Fruit fly (Drosophila melanogaster) whole organism, embryonic: ENCODE data around the gene eIF4A.

ENCODE experiments used
- Atf6 ChIP-seq: fragments of 200-800 bp; sonication (Bioruptor generic); IDR thresholded peaks from 2 replicates; pipeline ENCODE4 v1.3.6; 2022; ENCODE audit warnings: missing biosample characterization, missing genetic modification characterization
- Awh ChIP-seq: fragments of 200-800 bp; sonication (Bioruptor generic); IDR thresholded peaks from 2 replicates; pipeline ENCODE4, ENCODE4 v1.3.6; 2022; ENCODE audit warnings: missing biosample characterization, missing genetic modification characterization
- B-H2 ChIP-seq: fragments of 200-800 bp; sonication (Bioruptor generic); optimal IDR thresholded peaks from 2 replicates; lab custom pipeline; 2018; ENCODE audit warnings: missing biosample characterization, mild to moderate bottlenecking, missing genetic modification characterization
- CG13287 ChIP-seq: fragments of 200-800 bp; sonication (Bioruptor generic); IDR thresholded peaks from 2 replicates; pipeline ENCODE4 v1.3.6; 2022; ENCODE audit warnings: missing biosample characterization, missing genetic modification characterization; ENCODE audit not compliant: partially characterized antibody
- CG14014 ChIP-seq: fragments of 200-800 bp; sonication (Bioruptor generic); IDR thresholded peaks from 2 replicates; pipeline ENCODE4 v1.3.6; 2022; ENCODE audit warnings: missing biosample characterization, missing genetic modification characterization
- CG17359 ChIP-seq: fragments of 200-800 bp; sonication (Bioruptor generic); optimal IDR thresholded peaks from 3 replicates; lab custom pipeline; 2018; ENCODE audit warnings: missing biosample characterization, mild to moderate bottlenecking, missing genetic modification characterization, moderate library complexity
- CG1792 ChIP-seq: fragments of 200-800 bp; sonication (Bioruptor generic); optimal IDR thresholded peaks from 2 replicates; lab custom pipeline; 2016; ENCODE audit warnings: missing biosample characterization, missing genetic modification characterization
- CG18619 ChIP-seq: fragments of 200-800 bp; sonication (Bioruptor generic); optimal IDR thresholded peaks from 3 replicates; lab custom pipeline; 2017; ENCODE audit warnings: missing biosample characterization, mild to moderate bottlenecking, missing genetic modification characterization
- CG2678 ChIP-seq: fragments of 200-800 bp; sonication (Bioruptor generic); optimal IDR thresholded peaks from 3 replicates; lab custom pipeline; 2019; ENCODE audit warnings: missing biosample characterization, mild to moderate bottlenecking, missing genetic modification characterization, moderate library complexity
- CG4707 ChIP-seq: fragments of 200-800 bp; sonication (Bioruptor generic); optimal IDR thresholded peaks from 2 replicates; lab custom pipeline; 2018; ENCODE audit warnings: missing biosample characterization, mild to moderate bottlenecking, missing genetic modification characterization, moderate library complexity
- CG6813 ChIP-seq: fragments of 200-800 bp; sonication (Bioruptor generic); optimal IDR thresholded peaks from 2 replicates; lab custom pipeline; 2017; ENCODE audit warnings: missing biosample characterization, missing genetic modification characterization, mild to moderate bottlenecking, moderate library complexity, missing genetic modification reagents
- CG7556 ChIP-seq: fragments of 200-800 bp; sonication (Bioruptor generic); optimal IDR thresholded peaks from 2 replicates; lab custom pipeline; 2017; ENCODE audit warnings: missing biosample characterization, mild to moderate bottlenecking, missing genetic modification characterization
- CG7928 ChIP-seq: fragments of 200-800 bp; sonication (Bioruptor generic); optimal IDR thresholded peaks from 2 replicates; lab custom pipeline; 2017; ENCODE audit warnings: missing biosample characterization, mild to moderate bottlenecking, missing genetic modification characterization
- CG8089 ChIP-seq: fragments of 200-800 bp; sonication (Bioruptor generic); optimal IDR thresholded peaks from 3 replicates; lab custom pipeline; 2016; ENCODE audit warnings: missing biosample characterization, missing genetic modification characterization
- CG8944 ChIP-seq: fragments of 200-800 bp; sonication (Bioruptor generic); optimal IDR thresholded peaks from 3 replicates; lab custom pipeline; 2016; ENCODE audit warnings: missing biosample characterization, missing genetic modification characterization
- CG9437 ChIP-seq: fragments of 200-800 bp; sonication (Bioruptor generic); optimal IDR thresholded peaks from 2 replicates; lab custom pipeline; 2018; ENCODE audit warnings: missing biosample characterization, mild to moderate bottlenecking, missing genetic modification characterization
- CG9932 ChIP-seq: fragments of 200-800 bp; sonication (Bioruptor generic); IDR thresholded peaks from 2 replicates; pipeline ENCODE4 v1.3.6; 2022; ENCODE audit warnings: missing biosample characterization, missing genetic modification characterization
- CTCF ChIP-seq: fragments of 200-800 bp; sonication (Bioruptor generic); optimal IDR thresholded peaks from 2 replicates; lab custom pipeline; 2017; ENCODE audit warnings: missing biosample characterization, mild to moderate bottlenecking, missing genetic modification characterization, moderate library complexity
- Dfd ChIP-seq, 2 experiments: fragments of >200 bp; optimal IDR thresholded peaks; 2 replicates each; lab custom pipeline; 2017; ENCODE audit warnings: missing biosample characterization in 2 of 2, missing genetic modification characterization in 2 of 2
- Dref ChIP-seq: fragments of 200-800 bp; sonication (Bioruptor generic); IDR thresholded peaks from 2 replicates; pipeline ENCODE4 v1.3.6; 2022; ENCODE audit warnings: missing biosample characterization, missing genetic modification characterization
- E2f1 ChIP-seq: fragments of 200-800 bp; sonication (Bioruptor generic); IDR thresholded peaks from 2 replicates; pipeline ENCODE4 v1.3.6; 2022; ENCODE audit warnings: missing biosample characterization, missing genetic modification characterization
- Fer1 ChIP-seq: fragments of 200-800 bp; sonication (Bioruptor generic); optimal IDR thresholded peaks from 2 replicates; lab custom pipeline; 2017; ENCODE audit warnings: missing biosample characterization, mild to moderate bottlenecking, missing genetic modification characterization
- Lhr ChIP-seq: fragments of 200-800 bp; sonication (Bioruptor generic); optimal IDR thresholded peaks from 3 replicates; lab custom pipeline; 2017; ENCODE audit warnings: mild to moderate bottlenecking, missing biosample characterization, missing genetic modification reagents, missing genetic modification characterization
- Nf-YA ChIP-seq: fragments of 200-800 bp; sonication (Bioruptor generic); IDR thresholded peaks from 2 replicates; pipeline ENCODE4 v1.3.6; 2022; ENCODE audit warnings: missing biosample characterization, missing genetic modification characterization
- Opbp ChIP-seq: fragments of 200-800 bp; sonication (Bioruptor generic); IDR thresholded peaks from 3 replicates; pipeline ENCODE4 v1.3.6; 2022; ENCODE audit warnings: missing biosample characterization, missing genetic modification characterization; ENCODE audit not compliant: partially characterized antibody
- Sox102F ChIP-seq: fragments of 200-800 bp; sonication (Bioruptor generic); optimal IDR thresholded peaks from 2 replicates; lab custom pipeline; 2018; ENCODE audit warnings: missing biosample characterization, mild to moderate bottlenecking, missing genetic modification characterization, moderate library complexity
- ara ChIP-seq: fragments of 200-800 bp; sonication (Bioruptor generic); IDR thresholded peaks from 2 replicates; pipeline ENCODE4 v1.3.6; 2022; ENCODE audit warnings: missing biosample characterization, missing genetic modification characterization
- bab2 ChIP-seq: fragments of 200-800 bp; sonication (Bioruptor generic); optimal IDR thresholded peaks from 2 replicates; lab custom pipeline; 2016; ENCODE audit warnings: missing biosample characterization, missing genetic modification characterization
- br ChIP-seq: fragments of >200 bp; optimal IDR thresholded peaks from 2 replicates; lab custom pipeline; 2017
- chm ChIP-seq: fragments of 200-800 bp; sonication (Bioruptor generic); IDR thresholded peaks from 2 replicates; pipeline ENCODE4 v1.3.6; 2022; ENCODE audit warnings: missing biosample characterization, missing genetic modification characterization
- ci ChIP-seq: fragments of 200-800 bp; sonication (Bioruptor generic); IDR thresholded peaks from 3 replicates; pipeline ENCODE4 v1.3.6; 2022; ENCODE audit warnings: missing biosample characterization, missing genetic modification characterization
- crol ChIP-seq: fragments of 200-800 bp; sonication (Bioruptor generic); IDR thresholded peaks from 2 replicates; pipeline ENCODE4 v1.3.6; 2022; ENCODE audit warnings: missing biosample characterization, missing genetic modification characterization
- dimm ChIP-seq: fragments of 200-800 bp; sonication (Bioruptor generic); IDR thresholded peaks from 2 replicates; pipeline ENCODE4 v1.3.6; 2022; ENCODE audit warnings: missing biosample characterization, missing genetic modification characterization
- disco-r ChIP-seq: fragments of 200-800 bp; sonication (Bioruptor generic); optimal IDR thresholded peaks from 2 replicates; lab custom pipeline; 2016; ENCODE audit warnings: missing biosample characterization, missing genetic modification characterization
- emc ChIP-seq: fragments of 200-800 bp; sonication (Bioruptor generic); optimal IDR thresholded peaks from 2 replicates; lab custom pipeline; 2016; ENCODE audit warnings: missing biosample characterization, missing genetic modification characterization
- fd102C ChIP-seq: fragments of 200-800 bp; sonication (Bioruptor generic); optimal IDR thresholded peaks from 2 replicates; lab custom pipeline; 2018; ENCODE audit warnings: missing biosample characterization, mild to moderate bottlenecking, missing genetic modification characterization, moderate library complexity
- fd3F ChIP-seq: fragments of 200-800 bp; sonication (Bioruptor generic); optimal IDR thresholded peaks from 2 replicates; lab custom pipeline; 2018; ENCODE audit warnings: missing biosample characterization, mild to moderate bottlenecking, missing genetic modification characterization, moderate library complexity
- ham ChIP-seq: fragments of 200-800 bp; sonication (Bioruptor generic); IDR thresholded peaks from 2 replicates; pipeline ENCODE4 v1.3.6; 2022; ENCODE audit warnings: missing biosample characterization, missing genetic modification characterization
- inv ChIP-seq: fragments of 200-800 bp; sonication (Bioruptor generic); IDR thresholded peaks from 2 replicates; pipeline ENCODE4 v1.3.6; 2022; ENCODE audit warnings: missing biosample characterization, missing genetic modification characterization; ENCODE audit not compliant: partially characterized antibody
- ken ChIP-seq: fragments of 200-800 bp; sonication (Bioruptor generic); IDR thresholded peaks from 3 replicates; pipeline ENCODE4 v1.3.6; 2022; ENCODE audit warnings: missing biosample characterization, missing genetic modification characterization
- knrl ChIP-seq: fragments of 200-800 bp; sonication (Bioruptor generic); IDR thresholded peaks from 3 replicates; pipeline ENCODE4 v1.3.6; 2022; ENCODE audit warnings: missing biosample characterization, missing genetic modification characterization; ENCODE audit not compliant: partially characterized antibody
- lmd ChIP-seq: fragments of 200-800 bp; sonication (Bioruptor generic); IDR thresholded peaks from 2 replicates; pipeline ENCODE4 v1.3.6; 2022; ENCODE audit warnings: missing biosample characterization, missing genetic modification characterization
- lola ChIP-seq, 3 experiments: fragments of >200 bp in 2 of 3; fragments of 200-800 bp in 1 of 3; sonication (Bioruptor generic) in 1 of 3; optimal IDR thresholded peaks; 2 replicates each; lab custom pipeline; 2017 to 2019; ENCODE audit warnings: missing biosample characterization in 3 of 3, missing genetic modification characterization in 3 of 3, mild to moderate bottlenecking in 1 of 3, moderate library complexity in 1 of 3
- phol ChIP-seq: fragments of 200-800 bp; sonication (Bioruptor generic); optimal IDR thresholded peaks from 3 replicates; lab custom pipeline; 2018; ENCODE audit warnings: missing biosample characterization, mild to moderate bottlenecking, missing genetic modification characterization, moderate library complexity
- ranshi ChIP-seq: fragments of 200-800 bp; sonication (Bioruptor generic); IDR thresholded peaks from 2 replicates; pipeline ENCODE4 v1.3.6; 2022; ENCODE audit warnings: missing biosample characterization, missing genetic modification characterization
- slp2 ChIP-seq: fragments of 200-800 bp; sonication (Bioruptor generic); optimal IDR thresholded peaks from 2 replicates; lab custom pipeline; 2016; ENCODE audit warnings: missing biosample characterization, missing genetic modification characterization
- tap ChIP-seq: fragments of 200-800 bp; optimal IDR thresholded peaks from 3 replicates; lab custom pipeline; 2019; ENCODE audit warnings: missing biosample characterization, mild to moderate bottlenecking, missing genetic modification characterization, moderate library complexity
- toy ChIP-seq: fragments of 200-800 bp; sonication (Bioruptor generic); IDR thresholded peaks from 2 replicates; pipeline ENCODE4 v1.3.6; 2022; ENCODE audit warnings: missing biosample characterization, missing genetic modification characterization
- tx ChIP-seq: fragments of 200-800 bp; sonication (Bioruptor generic); optimal IDR thresholded peaks from 2 replicates; lab custom pipeline; 2016; ENCODE audit warnings: missing biosample characterization, missing genetic modification characterization
- wek ChIP-seq: fragments of 200-800 bp; sonication (Bioruptor generic); optimal IDR thresholded peaks from 3 replicates; lab custom pipeline; 2018; ENCODE audit warnings: missing biosample characterization, mild to moderate bottlenecking, missing genetic modification characterization, moderate library complexity
- yki ChIP-seq: fragments of >200 bp; optimal IDR thresholded peaks from 3 replicates; lab custom pipeline; 2018

eIF4A gene

DNA sequence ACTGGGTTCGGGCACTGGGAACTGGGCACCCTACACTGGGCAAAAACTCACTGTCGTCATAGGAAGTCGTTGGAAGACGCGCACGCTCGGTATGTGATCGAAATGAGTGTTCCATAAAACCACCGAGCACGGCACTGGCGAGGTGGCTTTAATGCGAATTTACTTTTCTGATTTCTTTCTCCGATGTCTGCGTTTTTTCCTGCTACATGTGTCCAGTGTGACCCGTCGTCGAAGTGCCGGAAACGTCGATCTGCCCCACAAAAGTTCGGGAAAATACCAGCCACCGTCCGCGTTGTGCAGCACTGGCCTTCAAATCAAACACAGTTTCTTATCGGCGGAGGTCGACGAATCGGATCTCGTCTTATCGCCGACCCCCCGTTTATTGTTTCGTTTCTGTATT, 17.7 kb downstream of the eIF4A start, which contains the start of gene Kdm5 (continued):
- TF ChIP-seq slp2 (GFP tag; lab: Kevin White, UChicago) (no peak), CTCF (GFP tag; lab: Kevin White, UChicago) (peak; percentile 30), ken (GFP tag; lab: Robert Waterston, UW) (peak; percentile 62; the same call in 1 of the 3 replicates), lmd (GFP tag; lab: Robert Waterston, UW) (peak; percentile 25; the same call in 1 of the 2 replicates), lola (GFP tag; optimal IDR thresholded peaks at IDR 0.05; lab: Kevin White, UChicago) (no peak), br (lab: Kevin White, UChicago) (no peak), E2f1 (0 out of 2 replicates have a peak, but pooled peaks have one; percentile 26), Sox102F (GFP tag; lab: Kevin White, UChicago) (no peak), phol (tag; lab: Kevin White, UChicago) (peak; percentile 70), tx (GFP tag; lab: Kevin White, UChicago) (peak; percentile 11), CG18619 (GFP tag; lab: Kevin White, UChicago) (peak; percentile 8), CG9437 (GFP tag; lab: Kevin White, UChicago) (no peak), Atf6 (GFP tag; lab: Robert Waterston, UW) (peak; percentile 57), CG17359 (tag; lab: Kevin White, UChicago) (no peak), yki (no peak), CG2678 (no peak), emc (GFP tag; lab: Kevin White, UChicago) (no peak), fd3F (GFP tag; lab: Kevin White, UChicago) (no peak), tap (no peak), Dref (GFP tag; lab: Robert Waterston, UW) (peak; percentile 50; the same call in 1 of the 2 replicates), CG8944 (GFP tag; lab: Kevin White, UChicago) (peak; percentile 23), ara (peak; percentile 47; the same call in 1 of the 2 replicates), CG1792 (GFP tag; lab: Kevin White, UChicago) (no peak), CG6813 (GFP tag; lab: Kevin White, UChicago) (peak; percentile 39), Nf-YA (GFP tag; lab: Robert Waterston, UW) (0 out of 2 replicates have a peak, but pooled peaks have one; percentile 11), crol (GFP tag; lab: Robert Waterston, UW) (peak; percentile 48; the same call in 1 of the 2 replicates), inv (0 out of 2 replicates have a peak, but pooled peaks have one; percentile 20), Awh (no peak), CG7928 (no peak), CG7556 (GFP tag; lab: Kevin White, UChicago) (no peak), B-H2 (GFP tag; lab: Kevin White, UChicago) (peak; percentile 41), toy (GFP tag; lab: Robert Waterston, UW) (no peak), CG8089 (peak; percentile 2), CG9932 (GFP tag; lab: Robert Waterston, UW) (peak; percentile 61), ranshi (GFP tag; lab: Robert Waterston, UW) (peak; percentile 43; the same call in 1 of the 2 replicates), knrl (GFP tag; lab: Robert Waterston, UW) (0 out of 3 replicates have a peak, but pooled peaks have one; percentile 12), dimm (no peak), Lhr (GFP tag; lab: Kevin White, UChicago) (peak; percentile 60), chm (GFP tag; lab: Robert Waterston, UW) (peak; percentile 47; the same call in 1 of the 2 replicates), ham (GFP tag; lab: Robert Waterston, UW) (no peak), CG4707 (GFP tag; lab: Kevin White, UChicago) (no peak), wek (no peak), Dfd (GFP tag; optimal IDR thresholded peaks at IDR 0.05; lab: Kevin White, UChicago) (no peak), CG14014 (0 out of 2 replicates have a peak, but pooled peaks have one; percentile 7), disco-r (GFP tag; lab: Kevin White, UChicago) (no peak), ci (GFP tag; lab: Robert Waterston, UW) (peak; percentile 87), Opbp (GFP tag; lab: Robert Waterston, UW) (no peak; the same call in 2 of the 3 replicates), CG13287 (GFP tag; lab: Robert Waterston, UW) (peak; percentile 24; the same call in 1 of the 2 replicates), fd102C (GFP tag; lab: Kevin White, UChicago) (no peak), bab2 (GFP tag; lab: Kevin White, UChicago) (no peak), Fer1 (GFP tag; lab: Kevin White, UChicago) (peak; percentile 48)
